Worm (Caenorhabditis elegans): ENCODE measurements around the gene srlf-30.

DNA sequence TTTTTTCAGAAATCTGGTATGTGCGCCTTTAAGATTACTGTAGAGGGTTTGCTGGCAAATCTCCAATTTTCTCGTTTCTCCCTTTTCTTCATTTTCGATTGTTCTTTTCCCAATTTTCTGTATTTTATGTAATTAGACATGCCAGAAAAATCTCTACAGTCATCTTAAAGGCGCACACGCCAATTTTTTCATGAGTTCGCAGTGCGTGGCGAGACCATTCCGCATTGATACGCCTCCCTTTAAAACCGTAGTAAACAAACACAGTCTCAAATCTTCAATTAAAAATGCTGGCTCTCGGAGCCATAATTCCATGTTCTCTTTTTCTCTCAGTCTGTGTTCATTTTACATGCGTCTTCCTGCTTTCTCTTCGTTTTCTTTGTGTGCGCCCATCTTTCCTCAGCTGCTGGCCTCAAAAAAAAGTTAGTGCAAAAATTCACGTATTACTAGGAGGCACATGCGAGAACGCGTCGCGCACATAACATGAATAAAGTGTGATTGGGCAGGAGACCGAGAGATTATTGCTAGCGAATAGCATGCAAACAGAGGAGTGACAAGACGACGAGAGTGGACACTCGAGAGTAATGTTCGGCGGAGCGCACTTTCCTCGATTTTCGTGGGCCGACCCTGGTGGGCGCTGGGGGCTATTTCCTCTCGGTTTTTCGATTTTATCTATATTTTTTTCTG is 18.8 kb downstream of the srlf-30 start:
- TF ChIP-seq tab-1 (GFP tag; IDR thresholded peaks at IDR 0.05) = no peak
- TF ChIP-seq ref-1 (GFP tag; conservative IDR thresholded peaks at IDR 0.05) = no peak
- no peak for TF ChIP-seq ztf-23 (GFP tag; IDR thresholded peaks at IDR 0.05)
- no peak for TF ChIP-seq T22C8.4 (GFP tag; IDR thresholded peaks at IDR 0.05)
- peak; percentile 39 for TF ChIP-seq cog-1 (tag; optimal IDR thresholded peaks at IDR 0.05)
- peak; percentile 50; the same call in 1 of the 2 replicates for TF ChIP-seq flt-1 (GFP tag; IDR thresholded peaks at IDR 0.05)
